Fruit fly (Drosophila melanogaster) whole organism, embryonic: ENCODE results near the gene JMJD5.

ENCODE experiments used
- Antp ChIP-seq: fragments of 200-800 bp; sonication (Bioruptor generic); optimal IDR thresholded peaks from 3 replicates; lab custom pipeline; 2016; ENCODE audit warnings: missing biosample characterization, missing genetic modification characterization
- Asciz ChIP-seq: fragments of 200-800 bp; sonication (Bioruptor generic); optimal IDR thresholded peaks from 2 replicates; lab custom pipeline; 2017; ENCODE audit warnings: missing biosample characterization, mild to moderate bottlenecking, missing genetic modification characterization, missing genetic modification reagents
- Atf3 ChIP-seq: fragments of 200-800 bp; sonication (Bioruptor generic); optimal IDR thresholded peaks from 3 replicates; lab custom pipeline; 2016; ENCODE audit warnings: missing biosample characterization, missing genetic modification characterization
- Bteb2 ChIP-seq: fragments of 200-800 bp; sonication (Bioruptor generic); optimal IDR thresholded peaks from 2 replicates; lab custom pipeline; 2016; ENCODE audit warnings: missing biosample characterization, missing genetic modification characterization
- CG12391 ChIP-seq: fragments of 200-800 bp; sonication (Bioruptor generic); optimal IDR thresholded peaks from 3 replicates; lab custom pipeline; 2018; ENCODE audit warnings: missing biosample characterization, mild to moderate bottlenecking, missing genetic modification characterization, moderate library complexity
- CG13775 ChIP-seq: fragments of 200-800 bp; sonication (Bioruptor generic); optimal IDR thresholded peaks from 3 replicates; lab custom pipeline; 2017; ENCODE audit warnings: missing biosample characterization, mild to moderate bottlenecking, missing genetic modification characterization
- CG14050 ChIP-seq: fragments of 200-800 bp; sonication (Bioruptor generic); IDR thresholded peaks from 3 replicates; pipeline ENCODE4 v1.3.6; 2022; ENCODE audit warnings: missing biosample characterization, missing genetic modification characterization
- CG14965 ChIP-seq: fragments of 200-800 bp; sonication (Bioruptor generic); optimal IDR thresholded peaks from 2 replicates; lab custom pipeline; 2016; ENCODE audit warnings: missing biosample characterization, missing genetic modification characterization, borderline replicate concordance
- CG15601 ChIP-seq: fragments of 200-800 bp; sonication (Bioruptor generic); optimal IDR thresholded peaks from 3 replicates; lab custom pipeline; 2019; ENCODE audit warnings: missing biosample characterization, mild to moderate bottlenecking, missing genetic modification characterization, moderate library complexity
- CG15696 ChIP-seq: fragments of 200-800 bp; sonication (Bioruptor generic); optimal IDR thresholded peaks from 2 replicates; lab custom pipeline; 2019; ENCODE audit warnings: missing biosample characterization, mild to moderate bottlenecking, missing genetic modification characterization, moderate library complexity
- CG16863 ChIP-seq: fragments of 200-800 bp; sonication (Bioruptor generic); optimal IDR thresholded peaks from 3 replicates; lab custom pipeline; 2016; ENCODE audit warnings: missing biosample characterization, missing genetic modification characterization
- CG17359 ChIP-seq: fragments of 200-800 bp; sonication (Bioruptor generic); optimal IDR thresholded peaks from 3 replicates; lab custom pipeline; 2018; ENCODE audit warnings: missing biosample characterization, mild to moderate bottlenecking, missing genetic modification characterization, moderate library complexity
- CG1792 ChIP-seq: fragments of 200-800 bp; sonication (Bioruptor generic); optimal IDR thresholded peaks from 2 replicates; lab custom pipeline; 2016; ENCODE audit warnings: missing biosample characterization, missing genetic modification characterization
- CG2199 ChIP-seq: fragments of 200-800 bp; sonication (Bioruptor generic); IDR thresholded peaks from 3 replicates; pipeline ENCODE4 v1.3.6; 2022; ENCODE audit warnings: missing biosample characterization, missing genetic modification characterization
- CG31224 ChIP-seq: fragments of 200-800 bp; sonication (Bioruptor generic); IDR thresholded peaks from 2 replicates; pipeline ENCODE4 v1.3.6; 2022; ENCODE audit warnings: missing biosample characterization, missing genetic modification characterization
- CG32767 ChIP-seq: fragments of 200-800 bp; sonication (Bioruptor generic); IDR thresholded peaks from 2 replicates; pipeline ENCODE4 v1.3.6; 2022; ENCODE audit warnings: missing biosample characterization, missing genetic modification characterization
- CG3281 ChIP-seq: fragments of 200-800 bp; sonication (Bioruptor generic); optimal IDR thresholded peaks from 3 replicates; lab custom pipeline; 2017; ENCODE audit warnings: missing biosample characterization, mild to moderate bottlenecking, missing genetic modification characterization
- CG33213 ChIP-seq: fragments of 200-800 bp; sonication (Bioruptor generic); optimal IDR thresholded peaks from 3 replicates; lab custom pipeline; 2016; ENCODE audit warnings: missing biosample characterization, missing genetic modification characterization
- CG3407 ChIP-seq: fragments of 200-800 bp; sonication (Bioruptor generic); optimal IDR thresholded peaks from 2 replicates; lab custom pipeline; 2018; ENCODE audit warnings: missing biosample characterization, mild to moderate bottlenecking, missing genetic modification characterization
- CkIIα-i1 ChIP-seq: fragments of 200-800 bp; sonication (Bioruptor generic); IDR thresholded peaks from 2 replicates; pipeline ENCODE4 v1.3.6; 2022; ENCODE audit warnings: missing biosample characterization, missing genetic modification characterization
- D ChIP-seq, 2 experiments: fragments of 200-800 bp in 1 of 2; fragments of >200 bp in 1 of 2; sonication (Bioruptor generic) in 1 of 2; optimal IDR thresholded peaks; 2 replicates in 1 of 2; 3 replicates in 1 of 2; lab custom pipeline; 2017; ENCODE audit warnings: mild to moderate bottlenecking in 1 of 2, missing biosample characterization in 1 of 2, missing genetic modification characterization in 1 of 2, missing genetic modification reagents in 1 of 2
- Drgx ChIP-seq: fragments of 200-800 bp; sonication (Bioruptor generic); IDR thresholded peaks from 2 replicates; pipeline ENCODE4 v1.3.6; 2022; ENCODE audit warnings: missing biosample characterization, missing genetic modification characterization
- E2f2 ChIP-seq: fragments of 200-800 bp; sonication (Bioruptor generic); IDR thresholded peaks from 2 replicates; pipeline ENCODE4 v1.3.6; 2022; ENCODE audit warnings: missing biosample characterization, missing genetic modification characterization
- Fer1 ChIP-seq: fragments of 200-800 bp; sonication (Bioruptor generic); optimal IDR thresholded peaks from 2 replicates; lab custom pipeline; 2017; ENCODE audit warnings: missing biosample characterization, mild to moderate bottlenecking, missing genetic modification characterization
- Gug ChIP-seq: fragments of 200-800 bp; sonication (Bioruptor generic); IDR thresholded peaks from 4 replicates; pipeline ENCODE4 v1.3.6; 2022; ENCODE audit warnings: missing biosample characterization, missing genetic modification characterization
- H15 ChIP-seq: fragments of 200-800 bp; sonication (Bioruptor generic); IDR thresholded peaks from 3 replicates; pipeline ENCODE4 v1.3.6; 2022; ENCODE audit warnings: missing biosample characterization, missing genetic modification characterization
- HLH3B ChIP-seq: fragments of 200-800 bp; sonication (Bioruptor generic); IDR thresholded peaks from 2 replicates; pipeline ENCODE4 v1.3.6; 2022; ENCODE audit warnings: missing biosample characterization, missing genetic modification characterization
- HLHmδ ChIP-seq: fragments of 200-800 bp; sonication (Bioruptor generic); optimal IDR thresholded peaks from 2 replicates; lab custom pipeline; 2018; ENCODE audit warnings: missing biosample characterization, mild to moderate bottlenecking, missing genetic modification characterization, moderate library complexity
- Hr39 ChIP-seq: fragments of >200 bp; optimal IDR thresholded peaks from 2 replicates; lab custom pipeline; 2017
- Hr78 ChIP-seq, 2 experiments: fragments of 200-800 bp in 1 of 2; fragments of >200 bp in 1 of 2; sonication (Bioruptor generic) in 1 of 2; optimal IDR thresholded peaks; 2 replicates each; lab custom pipeline; 2017 to 2019; ENCODE audit warnings: missing biosample characterization in 2 of 2, missing genetic modification characterization in 2 of 2, mild to moderate bottlenecking in 1 of 2, moderate library complexity in 1 of 2
- Mrtf ChIP-seq: fragments of 200-800 bp; sonication (Bioruptor generic); IDR thresholded peaks from 3 replicates; pipeline ENCODE4 v1.3.6; 2022; ENCODE audit warnings: missing biosample characterization, missing genetic modification characterization
- TFAM ChIP-seq: fragments of 200-800 bp; sonication (Bioruptor generic); optimal IDR thresholded peaks from 2 replicates; lab custom pipeline; 2017; ENCODE audit warnings: missing biosample characterization, missing genetic modification characterization, inconsistent platforms
- amos ChIP-seq: fragments of 200-800 bp; sonication (Bioruptor generic); IDR thresholded peaks from 2 replicates; pipeline ENCODE4 v1.3.6; 2022; ENCODE audit warnings: missing biosample characterization, missing genetic modification characterization; ENCODE audit not compliant: partially characterized antibody
- chif ChIP-seq, 2 experiments: fragments of 200-800 bp; sonication (Bioruptor generic); optimal IDR thresholded peaks; 3 replicates each; lab custom pipeline; 2016; ENCODE audit warnings: missing biosample characterization in 2 of 2, missing genetic modification characterization in 2 of 2
- croc ChIP-seq: fragments of 200-800 bp; sonication (Bioruptor generic); conservative IDR thresholded peaks from 3 replicates; pipeline ENCODE4 v1.3.6; 2022; ENCODE audit warnings: missing biosample characterization, missing genetic modification characterization
- crol ChIP-seq: fragments of 200-800 bp; sonication (Bioruptor generic); IDR thresholded peaks from 2 replicates; pipeline ENCODE4 v1.3.6; 2022; ENCODE audit warnings: missing biosample characterization, missing genetic modification characterization
- en ChIP-seq: fragments of 200-800 bp; sonication (Bioruptor generic); optimal IDR thresholded peaks from 2 replicates; lab custom pipeline; 2016; ENCODE audit warnings: missing biosample characterization, missing genetic modification characterization
- h ChIP-seq: fragments of >200 bp; optimal IDR thresholded peaks from 2 replicates; lab custom pipeline; 2017
- hth ChIP-seq: fragments of >200 bp; optimal IDR thresholded peaks from 2 replicates; lab custom pipeline; 2017; ENCODE audit warnings: inconsistent platforms
- ind ChIP-seq: fragments of 200-800 bp; sonication (Bioruptor generic); optimal IDR thresholded peaks from 3 replicates; lab custom pipeline; 2016; ENCODE audit warnings: missing biosample characterization, missing genetic modification characterization
- lilli ChIP-seq: fragments of 200-800 bp; sonication (Bioruptor generic); optimal IDR thresholded peaks from 3 replicates; lab custom pipeline; 2016; ENCODE audit warnings: missing biosample characterization, missing genetic modification characterization
- ranshi ChIP-seq: fragments of 200-800 bp; sonication (Bioruptor generic); IDR thresholded peaks from 2 replicates; pipeline ENCODE4 v1.3.6; 2022; ENCODE audit warnings: missing biosample characterization, missing genetic modification characterization
- sqz ChIP-seq: fragments of 200-800 bp; sonication (Bioruptor generic); optimal IDR thresholded peaks from 3 replicates; lab custom pipeline; 2018; ENCODE audit warnings: missing biosample characterization, mild to moderate bottlenecking, missing genetic modification characterization
- sr ChIP-seq: fragments of 200-800 bp; sonication (Bioruptor generic); IDR thresholded peaks from 3 replicates; pipeline ENCODE4 v1.3.6; 2022; ENCODE audit warnings: missing biosample characterization, missing genetic modification characterization
- stc ChIP-seq: fragments of 200-800 bp; sonication (Bioruptor generic); IDR thresholded peaks from 2 replicates; pipeline ENCODE4 v1.3.6; 2022; ENCODE audit warnings: missing biosample characterization, missing genetic modification characterization
- tna ChIP-seq: fragments of 200-800 bp; sonication (Bioruptor generic); IDR thresholded peaks from 2 replicates; pipeline ENCODE4 v1.3.6; 2022; ENCODE audit warnings: missing biosample characterization, missing genetic modification characterization; ENCODE audit not compliant: partially characterized antibody
- trem ChIP-seq: fragments of 200-800 bp; optimal IDR thresholded peaks from 3 replicates; lab custom pipeline; 2019; ENCODE audit warnings: missing biosample characterization, mild to moderate bottlenecking, missing genetic modification characterization, moderate library complexity
- vfl ChIP-seq: fragments of 200-800 bp; sonication (Bioruptor generic); optimal IDR thresholded peaks from 2 replicates; lab custom pipeline; 2016; ENCODE audit warnings: missing biosample characterization, missing genetic modification characterization
- zen2 ChIP-seq: fragments of 200-800 bp; sonication (Bioruptor generic); IDR thresholded peaks from 3 replicates; pipeline ENCODE4 v1.3.6; 2022; ENCODE audit warnings: missing biosample characterization, missing genetic modification characterization; ENCODE audit not compliant: partially characterized antibody

JMJD5 gene

DNA sequence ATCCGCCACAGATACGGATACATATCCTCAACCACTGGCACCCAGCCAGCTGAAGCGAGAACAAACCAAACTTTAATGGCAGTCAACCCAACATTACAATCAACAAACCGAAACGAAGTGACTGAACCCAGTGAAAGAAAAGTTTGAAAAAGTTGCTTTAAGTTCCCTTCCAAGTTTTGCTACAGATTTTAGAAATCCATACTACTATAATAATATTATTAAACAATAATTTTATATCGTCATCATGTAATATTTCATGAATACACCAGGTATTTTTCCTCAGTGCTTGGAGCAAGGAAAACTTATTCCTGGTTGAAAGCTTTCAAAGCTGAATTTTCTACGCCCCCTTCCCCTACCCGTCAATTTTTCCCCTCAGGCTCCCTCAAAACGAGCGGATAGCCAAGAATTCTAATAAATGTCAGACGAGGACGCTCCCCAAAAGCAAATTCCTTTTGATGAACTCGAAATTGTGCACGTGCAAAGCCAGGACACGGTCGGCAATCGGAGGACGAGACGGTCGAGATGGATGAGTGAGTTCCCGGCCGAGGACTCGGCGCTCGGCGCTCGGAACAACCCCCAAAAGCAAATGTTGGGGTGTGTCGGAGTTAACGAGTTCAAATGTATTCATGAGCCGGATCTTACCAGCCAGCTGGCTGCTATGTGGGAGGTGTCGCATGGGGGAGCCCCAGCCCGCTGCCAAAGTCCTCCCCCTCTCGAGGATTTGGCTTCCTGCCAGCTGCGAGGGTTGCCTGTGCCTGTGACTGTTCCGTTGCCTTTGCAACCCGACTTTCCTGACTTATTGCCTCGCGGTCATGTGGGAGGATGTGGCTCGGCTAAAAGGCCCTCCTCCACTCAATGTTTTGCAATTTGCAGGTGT, 44.0 kb downstream of the JMJD5 start (continued):
- no peak for TF ChIP-seq chif (GFP tag; optimal IDR thresholded peaks at IDR 0.05; lab: Kevin White, UChicago)
- no peak for TF ChIP-seq amos (GFP tag; lab: Robert Waterston, UW)
- TF ChIP-seq CG1792 (GFP tag; lab: Kevin White, UChicago): no peak
- peak; percentile 49 for TF ChIP-seq CG15601
- TF ChIP-seq Atf3: no peak
- TF ChIP-seq CG12391: peak; percentile 47
- TF ChIP-seq CG16863: no peak
- TF ChIP-seq Antp (GFP tag; lab: Kevin White, UChicago): peak; percentile 6
- peak; percentile 48; the same call in 1 of the 2 replicates for TF ChIP-seq ranshi (GFP tag; lab: Robert Waterston, UW)
- peak; percentile 29 for TF ChIP-seq sqz
- peak; percentile 1 for TF ChIP-seq HLHmδ (GFP tag; lab: Kevin White, UChicago)
- no peak for TF ChIP-seq zen2
- TF ChIP-seq CG32767 (GFP tag; lab: Robert Waterston, UW): no peak
- no peak for TF ChIP-seq CG3407 (GFP tag; lab: Kevin White, UChicago)
- TF ChIP-seq CG13775 (GFP tag; lab: Kevin White, UChicago): peak; percentile 7
- TF ChIP-seq tna (GFP tag; lab: Robert Waterston, UW): no peak
- TF ChIP-seq vfl (GFP tag; lab: Kevin White, UChicago): no peak
- peak; percentile 78 for TF ChIP-seq CG17359 (tag; lab: Kevin White, UChicago)
- no peak for TF ChIP-seq lilli (GFP tag; lab: Kevin White, UChicago)
- TF ChIP-seq Hr39 (lab: Kevin White, UChicago): no peak
- no peak; the same call in 2 of the 3 replicates for TF ChIP-seq croc (GFP tag; lab: Robert Waterston, UW)
- TF ChIP-seq hth (lab: Kevin White, UChicago): no peak
- peak; percentile 28; the same call in 1 of the 2 replicates for TF ChIP-seq Drgx (GFP tag; lab: Robert Waterston, UW)
- no peak for TF ChIP-seq sr (GFP tag; lab: Robert Waterston, UW)
- TF ChIP-seq CG14965: no peak
- peak; percentile 45; the same call in 1 of the 3 replicates for TF ChIP-seq H15 (GFP tag; lab: Robert Waterston, UW)
- TF ChIP-seq Fer1 (GFP tag; lab: Kevin White, UChicago): peak; percentile 78
- peak; percentile 72; the same call in 1 of the 2 replicates for TF ChIP-seq stc (GFP tag; lab: Robert Waterston, UW)
- TF ChIP-seq D (optimal IDR thresholded peaks at IDR 0.05; lab: Kevin White, UChicago): no peak
- TF ChIP-seq D (GFP tag; optimal IDR thresholded peaks at IDR 0.05; lab: Kevin White, UChicago): peak; percentile 53
- no peak for TF ChIP-seq TFAM (GFP tag; lab: Kevin White, UChicago)
- TF ChIP-seq Gug (GFP tag; lab: Robert Waterston, UW): peak; percentile 45; the same call in 2 of the 4 replicates
- TF ChIP-seq E2f2 (GFP tag; lab: Robert Waterston, UW): no peak
- no peak for TF ChIP-seq Hr78 (GFP tag; optimal IDR thresholded peaks at IDR 0.05; lab: Kevin White, UChicago)
- TF ChIP-seq CG3281: peak; percentile 70
- TF ChIP-seq CkIIα-i1: no peak
- TF ChIP-seq h (lab: Kevin White, UChicago): no peak
- peak; percentile 17; the same call in 1 of the 3 replicates for TF ChIP-seq CG14050 (GFP tag; lab: Robert Waterston, UW)
- TF ChIP-seq en (GFP tag; lab: Kevin White, UChicago): no peak
- TF ChIP-seq Bteb2 (GFP tag; lab: Kevin White, UChicago): no peak
- TF ChIP-seq Mrtf: 0 out of 3 replicates have a peak, but pooled peaks have one; percentile 22
- peak; percentile 82 for TF ChIP-seq HLH3B
- no peak for TF ChIP-seq CG33213
- peak; percentile 23 for TF ChIP-seq CG15696 (tag; lab: Kevin White, UChicago)
- TF ChIP-seq CG2199 (GFP tag; lab: Robert Waterston, UW): no peak
- peak; percentile 47 for TF ChIP-seq Asciz (GFP tag; lab: Kevin White, UChicago)
- peak; percentile 63 for TF ChIP-seq crol (GFP tag; lab: Robert Waterston, UW)
- TF ChIP-seq trem: peak; percentile 18
- TF ChIP-seq ind (GFP tag; lab: Kevin White, UChicago): peak; percentile 44
- TF ChIP-seq CG31224: peak; percentile 42; the same call in 1 of the 2 replicates
